Worm (Caenorhabditis elegans): Measurements from ENCODE around the gene rsp-4.

- TF ChIP-seq ztf-26 (tag; optimal IDR thresholded peaks at IDR 0.05) (no peak), madf-10 (tag; optimal IDR thresholded peaks at IDR 0.05) (no peak)
Measured at ce11 chrII:5393090-5393489, 4.5 kb upstream of the rsp-4 start, which contains the start of gene brap-2.

Data from whole organism, young adult.